Worm (Caenorhabditis elegans): ENCODE measurements around the gene nspd-4.

DNA sequence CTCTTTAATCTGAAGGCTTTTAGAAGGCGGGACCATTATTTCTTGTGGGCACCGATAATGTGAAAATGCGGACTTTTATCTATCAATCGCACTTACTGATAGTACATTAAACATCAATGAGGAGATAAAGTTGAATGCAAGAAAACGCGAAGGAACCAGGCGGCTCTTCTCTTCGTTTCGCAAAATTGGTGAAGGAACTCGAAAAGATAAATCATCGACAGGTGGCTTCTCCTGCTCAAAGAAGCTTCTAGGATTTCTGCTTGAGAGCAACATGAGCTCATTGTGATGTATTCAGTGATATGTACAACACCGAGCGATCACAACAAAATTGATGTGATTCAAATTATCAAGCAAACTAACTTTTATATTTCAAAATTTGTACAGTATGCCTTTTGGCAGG is 36.6 kb upstream of the nspd-4 start:
- TF ChIP-seq elt-2 (tag; optimal IDR thresholded peaks at IDR 0.05), result no peak
- no peak for TF ChIP-seq unc-3 (GFP tag; conservative IDR thresholded peaks at IDR 0.05)
- TF ChIP-seq unc-3 (tag; optimal IDR thresholded peaks at IDR 0.05), result no peak
- no peak for TF ChIP-seq pax-1 (tag; optimal IDR thresholded peaks at IDR 0.05)
- TF ChIP-seq gmeb-2 (tag; optimal IDR thresholded peaks at IDR 0.05), result no peak
- no peak for TF ChIP-seq nfya-1 (tag; optimal IDR thresholded peaks at IDR 0.05)
- TF ChIP-seq K09A11.1 (tag; optimal IDR thresholded peaks at IDR 0.05; ENCODE audit: insufficient read depth), result no peak
- TF ChIP-seq mec-3 (tag; optimal IDR thresholded peaks at IDR 0.05; ENCODE audit: borderline replicate concordance), result no peak
- TF ChIP-seq ceh-48 (tag; optimal IDR thresholded peaks at IDR 0.05), result no peak
- TF ChIP-seq ceh-22 (tag; optimal IDR thresholded peaks at IDR 0.05), result no peak
